Fruit fly (Drosophila melanogaster): ENCODE results near the gene Nmnat.

dm6 chr3R:24968015-24968414 lies 23.0 kb downstream of the Nmnat start:
- no peak for TF ChIP-seq CG7357 (GFP tag; IDR thresholded peaks at IDR 0.05)
- no peak for TF ChIP-seq Optix (GFP tag; IDR thresholded peaks at IDR 0.05)
- no peak for TF ChIP-seq Oli (tag; optimal IDR thresholded peaks at IDR 0.05)
- no peak for TF ChIP-seq CG14860 (GFP tag; IDR thresholded peaks at IDR 0.05; ENCODE audit: partially characterized antibody)
- no peak for TF ChIP-seq CG31365 (tag; optimal IDR thresholded peaks at IDR 0.05)
- no peak for TF ChIP-seq CG2116 (GFP tag; optimal IDR thresholded peaks at IDR 0.05)
- no peak for TF ChIP-seq HmgD (GFP tag; optimal IDR thresholded peaks at IDR 0.05)
- TF ChIP-seq Dp (GFP tag; optimal IDR thresholded peaks at IDR 0.05) = no peak
